ENCODE assay signal across 5 worm cellular contexts in the genomic region with DNA sequence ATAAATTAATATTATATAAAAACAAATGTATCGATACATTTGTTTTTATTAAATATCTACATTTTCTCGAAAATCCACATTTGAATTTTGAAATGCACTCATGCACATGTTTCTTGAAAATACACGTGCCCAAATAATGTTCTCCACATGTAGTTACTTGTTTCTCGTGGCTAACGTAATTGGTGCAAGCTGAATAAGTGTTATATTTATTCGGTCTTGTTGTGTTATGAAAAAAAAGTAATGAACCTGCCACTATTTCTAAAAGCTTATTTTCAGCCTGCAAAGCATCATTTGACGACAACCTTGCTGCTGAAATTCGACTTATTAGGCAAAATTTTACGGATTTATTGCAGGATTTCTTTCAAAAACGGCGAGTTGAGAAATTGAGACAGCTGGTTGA.
TF ChIP-seq lines count a peak whose summit lies in the region.

No protein-coding gene starts in this region.

TF ChIP-seq in whole organism, L1 larva, 84 proteins besides CTCF, POLR2A, EP300 and RAD21 (continues in another document):
- TF ChIP-seq fkh-10 (GFP tag; optimal IDR thresholded peaks at IDR 0.05; lab: Kevin White, UChicago) (peak; percentile 66), aly-2 (tag; optimal IDR thresholded peaks at IDR 0.05; lab: Kevin White, UChicago) (peak; percentile 75), lin-15B (tag; optimal IDR thresholded peaks at IDR 0.05; lab: Kevin White, UChicago) (no peak), C34B4.2 (tag; optimal IDR thresholded peaks at IDR 0.05; lab: Kevin White, UChicago) (no peak), mep-1 (tag; optimal IDR thresholded peaks at IDR 0.05; lab: Kevin White, UChicago) (peak; percentile 97), nhr-71 (tag; optimal IDR thresholded peaks at IDR 0.05; lab: Kevin White, UChicago) (peak; percentile 86), efl-3 (GFP tag; optimal IDR thresholded peaks at IDR 0.05; lab: Kevin White, UChicago) (no peak), ceh-88 (GFP tag; IDR thresholded peaks at IDR 0.05; lab: Robert Waterston, UW) (peak; percentile 61), jun-1 (tag; optimal IDR thresholded peaks at IDR 0.05; lab: Kevin White, UChicago) (peak; percentile 86), irx-1 (tag; optimal IDR thresholded peaks at IDR 0.05; lab: Kevin White, UChicago) (peak; percentile 90), zag-1 (tag; optimal IDR thresholded peaks at IDR 0.05; lab: Kevin White, UChicago) (no peak), ztf-4 (tag; optimal IDR thresholded peaks at IDR 0.05; lab: Kevin White, UChicago) (peak; percentile 58), sptf-1 (tag; optimal IDR thresholded peaks at IDR 0.05; lab: Kevin White, UChicago) (no peak), ceh-8 (GFP tag; optimal IDR thresholded peaks at IDR 0.05; lab: Kevin White, UChicago) (peak; percentile 87), aha-1 (tag; optimal IDR thresholded peaks at IDR 0.05; lab: Kevin White, UChicago) (no peak), snpc-4 (tag; optimal IDR thresholded peaks at IDR 0.05; lab: Kevin White, UChicago) (peak; percentile 80), elt-3 (tag; optimal IDR thresholded peaks at IDR 0.05; lab: Kevin White, UChicago) (peak in 2 of 6 experiments; percentile 3 to 73), isw-1 (GFP tag; IDR thresholded peaks at IDR 0.05; lab: Robert Waterston, UW) (peak; percentile 40)

TF ChIP-seq in whole organism, L3 larva, 47 proteins besides CTCF, POLR2A, EP300 and RAD21 (continues in another document):
- no peak for TF ChIP-seq ama-1 (optimal IDR thresholded peaks at IDR 0.05; lab: Kevin White, UChicago)
- no peak for TF ChIP-seq ztf-4 (tag; optimal IDR thresholded peaks at IDR 0.05; lab: Kevin White, UChicago)
- peak; percentile 91 for TF ChIP-seq pha-4 (tag; optimal IDR thresholded peaks at IDR 0.05; lab: Kevin White, UChicago)
- no peak for TF ChIP-seq ceh-9 (tag; optimal IDR thresholded peaks at IDR 0.05; lab: Kevin White, UChicago)
- TF ChIP-seq tbx-2 (tag; optimal IDR thresholded peaks at IDR 0.05; lab: Kevin White, UChicago), result peak; percentile 80
- peak; percentile 82 for TF ChIP-seq jun-1 (tag; optimal IDR thresholded peaks at IDR 0.05; lab: Kevin White, UChicago)
- TF ChIP-seq pqm-1 (tag; optimal IDR thresholded peaks at IDR 0.05; lab: Kevin White, UChicago), result no peak
- no peak for TF ChIP-seq aly-2 (tag; optimal IDR thresholded peaks at IDR 0.05; lab: Kevin White, UChicago)
- peak; percentile 57 for TF ChIP-seq lin-39 (tag; optimal IDR thresholded peaks at IDR 0.05; lab: Kevin White, UChicago)
- TF ChIP-seq eor-1 (tag; optimal IDR thresholded peaks at IDR 0.05; lab: Kevin White, UChicago), result no peak
- peak; percentile 58 for TF ChIP-seq snpc-4 (tag; optimal IDR thresholded peaks at IDR 0.05; lab: Kevin White, UChicago)
- TF ChIP-seq nfya-1 (tag; optimal IDR thresholded peaks at IDR 0.05; lab: Kevin White, UChicago; ENCODE audit: insufficient read depth), result peak; percentile 62
- no peak for TF ChIP-seq ztf-11 (tag; optimal IDR thresholded peaks at IDR 0.05; lab: Kevin White, UChicago)
- TF ChIP-seq hmg-11 (tag; optimal IDR thresholded peaks at IDR 0.05; lab: Kevin White, UChicago), result peak; percentile 63
- no peak for TF ChIP-seq nhr-237 (tag; optimal IDR thresholded peaks at IDR 0.05; lab: Kevin White, UChicago)
- TF ChIP-seq ZK546.5 (tag; optimal IDR thresholded peaks at IDR 0.05; lab: Kevin White, UChicago), result no peak
- TF ChIP-seq ceh-16 (tag; optimal IDR thresholded peaks at IDR 0.05; lab: Kevin White, UChicago), result no peak
- no peak for TF ChIP-seq daf-12 (tag; optimal IDR thresholded peaks at IDR 0.05; lab: Kevin White, UChicago)

TF ChIP-seq in whole organism, early embryonic, 17 proteins besides CTCF, POLR2A, EP300 and RAD21:
- TF ChIP-seq tbx-37 (GFP tag; conservative IDR thresholded peaks at IDR 0.05; lab: Robert Waterston, UW) (no peak), tbx-11 (GFP tag; IDR thresholded peaks at IDR 0.05; lab: Robert Waterston, UW) (no peak), sea-1 (GFP tag; conservative IDR thresholded peaks at IDR 0.05; lab: Robert Waterston, UW) (no peak), F13C5.2 (tag; optimal IDR thresholded peaks at IDR 0.05; lab: Kevin White, UChicago) (peak; percentile 37), B0310.2 (tag; optimal IDR thresholded peaks at IDR 0.05; lab: Kevin White, UChicago) (no peak), tra-4 (tag; optimal IDR thresholded peaks at IDR 0.05; lab: Kevin White, UChicago) (no peak), scrt-1 (GFP tag; IDR thresholded peaks at IDR 0.05; lab: Robert Waterston, UW) (no peak)

TF ChIP-seq in whole organism, midembryonic, 9 proteins besides CTCF, POLR2A, EP300 and RAD21:
- no peak for TF ChIP-seq T22C8.4 (GFP tag; IDR thresholded peaks at IDR 0.05; lab: Robert Waterston, UW)
- TF ChIP-seq klf-2 (GFP tag; conservative IDR thresholded peaks at IDR 0.05; lab: Robert Waterston, UW), result no peak
- TF ChIP-seq med-1 (GFP tag; optimal IDR thresholded peaks at IDR 0.05; lab: Kevin White, UChicago; ENCODE audit: insufficient read depth), result no peak
- TF ChIP-seq ztf-23 (GFP tag; IDR thresholded peaks at IDR 0.05; lab: Robert Waterston, UW), result 0 out of 2 replicates have a peak, but pooled peaks have one; percentile 51
- TF ChIP-seq cog-1 (tag; optimal IDR thresholded peaks at IDR 0.05; lab: Kevin White, UChicago), result peak; percentile 65
- TF ChIP-seq ztf-29 (GFP tag; IDR thresholded peaks at IDR 0.05; lab: Robert Waterston, UW), result no peak
- TF ChIP-seq ref-1 (GFP tag; conservative IDR thresholded peaks at IDR 0.05; lab: Robert Waterston, UW), result no peak
- TF ChIP-seq flt-1 (GFP tag; IDR thresholded peaks at IDR 0.05; lab: Robert Waterston, UW), result no peak
- TF ChIP-seq tab-1 (GFP tag; IDR thresholded peaks at IDR 0.05; lab: Robert Waterston, UW), result no peak

TF ChIP-seq in whole organism, young adult, 124 proteins besides CTCF, POLR2A, EP300 and RAD21:
- TF ChIP-seq let-607 (tag; optimal IDR thresholded peaks at IDR 0.05; lab: Kevin White, UChicago), result peak in 1 of 2 experiments; percentile 8
- TF ChIP-seq F22D6.2 (tag; optimal IDR thresholded peaks at IDR 0.05; lab: Kevin White, UChicago), result peak; percentile 13
- TF ChIP-seq somi-1 (GFP tag; optimal IDR thresholded peaks at IDR 0.05; lab: Kevin White, UChicago), result peak; percentile 10
- TF ChIP-seq rcor-1 (GFP tag; IDR thresholded peaks at IDR 0.05; lab: Robert Waterston, UW), result 0 out of 2 replicates have a peak, but pooled peaks have one; percentile 19
- peak; percentile 19 for TF ChIP-seq ceh-27 (GFP tag; optimal IDR thresholded peaks at IDR 0.05; lab: Kevin White, UChicago)
- TF ChIP-seq repo-1 (tag; optimal IDR thresholded peaks at IDR 0.05; lab: Kevin White, UChicago), result peak; percentile 4
- TF ChIP-seq gei-17 (GFP tag; optimal IDR thresholded peaks at IDR 0.05; lab: Kevin White, UChicago), result peak; percentile 91
- TF ChIP-seq C06A6.2 (GFP tag; conservative IDR thresholded peaks at IDR 0.05; lab: Robert Waterston, UW), result peak; percentile 79
- TF ChIP-seq tbp1 (GFP tag; optimal IDR thresholded peaks at IDR 0.05; lab: Kevin White, UChicago), result peak; percentile 48
- no peak for TF ChIP-seq lin-54 (GFP tag; optimal IDR thresholded peaks at IDR 0.05; lab: Kevin White, UChicago)
- TF ChIP-seq snpc-4 (GFP tag; optimal IDR thresholded peaks at IDR 0.05; lab: Kevin White, UChicago), result no peak
- TF ChIP-seq snpc-4 (tag; optimal IDR thresholded peaks at IDR 0.05; lab: Kevin White, UChicago), result peak in 3 of 4 experiments; percentile 6 to 41 (median 17)
- TF ChIP-seq snpc-1.3 (tag; optimal IDR thresholded peaks at IDR 0.05; lab: Kevin White, UChicago; ENCODE audit: insufficient read depth), result no peak
- peak; percentile 25; the same call in 1 of the 2 replicates for TF ChIP-seq hmg-1.2 (GFP tag; IDR thresholded peaks at IDR 0.05; lab: Robert Waterston, UW)
- no peak for TF ChIP-seq attf-3 (GFP tag; conservative IDR thresholded peaks at IDR 0.05; lab: Robert Waterston, UW)
- peak; percentile 68 for TF ChIP-seq ZK185.1 (tag; optimal IDR thresholded peaks at IDR 0.05; lab: Kevin White, UChicago; ENCODE audit: poor library complexity, severe bottlenecking)
- 0 out of 2 replicates have a peak, but pooled peaks have one; percentile 21 for TF ChIP-seq K11D2.4 (GFP tag; IDR thresholded peaks at IDR 0.05; lab: Robert Waterston, UW)
- TF ChIP-seq hlh-26 (GFP tag; conservative IDR thresholded peaks at IDR 0.05; lab: Robert Waterston, UW), result no peak
- peak; percentile 36 for TF ChIP-seq tlf-1 (GFP tag; optimal IDR thresholded peaks at IDR 0.05; lab: Kevin White, UChicago)
- TF ChIP-seq lin-40 (tag; optimal IDR thresholded peaks at IDR 0.05; lab: Kevin White, UChicago), result peak; percentile 92
- TF ChIP-seq cebp-1 (GFP tag; IDR thresholded peaks at IDR 0.05; lab: Robert Waterston, UW), result no peak
- TF ChIP-seq cebp-1 (tag; optimal IDR thresholded peaks at IDR 0.05; lab: Kevin White, UChicago), result peak; percentile 56
- TF ChIP-seq F23B12.7 (tag; optimal IDR thresholded peaks at IDR 0.05; lab: Kevin White, UChicago; ENCODE audit: insufficient read depth), result peak; percentile 45
- 0 out of 2 replicates have a peak, but pooled peaks have one; percentile 16 for TF ChIP-seq mcd-1 (GFP tag; IDR thresholded peaks at IDR 0.05; lab: Robert Waterston, UW)
- TF ChIP-seq unc-62 (GFP tag; optimal IDR thresholded peaks at IDR 0.05; lab: Kevin White, UChicago), result no peak
- TF ChIP-seq pha-4 (tag; optimal IDR thresholded peaks at IDR 0.05; lab: Kevin White, UChicago), result no peak
- peak; percentile 13 for TF ChIP-seq madf-10 (tag; optimal IDR thresholded peaks at IDR 0.05; lab: Kevin White, UChicago)
- TF ChIP-seq nhr-80 (tag; optimal IDR thresholded peaks at IDR 0.05; lab: Kevin White, UChicago), result peak; percentile 19
- peak in 1 of 3 experiments; percentile 21 for TF ChIP-seq lin-35 (GFP tag; optimal IDR thresholded peaks at IDR 0.05; lab: Kevin White, UChicago)
- TF ChIP-seq sdz-38 (tag; optimal IDR thresholded peaks at IDR 0.05; lab: Kevin White, UChicago), result no peak
- TF ChIP-seq madf-6 (GFP tag; IDR thresholded peaks at IDR 0.05; lab: Robert Waterston, UW), result no peak
- no peak for TF ChIP-seq ceh-79 (tag; optimal IDR thresholded peaks at IDR 0.05; lab: Kevin White, UChicago)
- peak; percentile 43; the same call in 1 of the 2 replicates for TF ChIP-seq dox-1 (GFP tag; IDR thresholded peaks at IDR 0.05; lab: Robert Waterston, UW)
- TF ChIP-seq egrh-3 (GFP tag; IDR thresholded peaks at IDR 0.05; lab: Robert Waterston, UW), result no peak

Comparison
In these comparisons a context has a peak if more than half of its experiments do, and no peak if none do; other contexts are left out.
1. Of the 8 proteins assayed by ChIP-seq in both whole organism, young adult and whole organism, L1 larva: peak only in whole organism, young adult: none; only in whole organism, L1 larva: dpl-1, efl-1 and nhr-90; in both: snpc-4; in neither: 3; mixed calls (peak in some experiments, not most) for 1.